Fruit fly (Drosophila melanogaster): ENCODE results near the gene Lip4.

Gene Lip4

dm6 chr2L:10526953-10527584, at the start of gene Lip4 (continued):
- TF ChIP-seq CG14667 (GFP tag; IDR thresholded peaks at IDR 0.05), result no peak; the same call in 1 of the 2 replicates
- peak; percentile 82 for TF ChIP-seq CG14014 (GFP tag; IDR thresholded peaks at IDR 0.05)
- TF ChIP-seq lab (GFP tag; optimal IDR thresholded peaks at IDR 0.05), result peak; percentile 81
- TF ChIP-seq Hmr (GFP tag; optimal IDR thresholded peaks at IDR 0.05), result peak; percentile 82
- peak; percentile 86 for TF ChIP-seq CG9727 (GFP tag; optimal IDR thresholded peaks at IDR 0.05)
- peak; percentile 90 for TF ChIP-seq Med (GFP tag)
- no peak for TF ChIP-seq BEAF-32 (GFP tag; optimal IDR thresholded peaks at IDR 0.05)
- TF ChIP-seq CG3407 (GFP tag; optimal IDR thresholded peaks at IDR 0.05), result peak; percentile 18
- TF ChIP-seq CG13624 (GFP tag; optimal IDR thresholded peaks at IDR 0.05), result peak; percentile 40
- peak; percentile 76 for TF ChIP-seq CG10366 (GFP tag; IDR thresholded peaks at IDR 0.05)
- peak; percentile 8 for TF ChIP-seq CG6854 (GFP tag; optimal IDR thresholded peaks at IDR 0.05)
- TF ChIP-seq sna (GFP tag; IDR thresholded peaks at IDR 0.05; ENCODE audit: partially characterized antibody), result no peak
- no peak for TF ChIP-seq CG3065 (GFP tag; optimal IDR thresholded peaks at IDR 0.05)
- no peak for TF ChIP-seq ftz-f1 (GFP tag; optimal IDR thresholded peaks at IDR 0.05)
- TF ChIP-seq CG11093 (GFP tag; IDR thresholded peaks at IDR 0.05), result 0 out of 3 replicates have a peak, but pooled peaks have one; percentile 50
- no peak for TF ChIP-seq TFAM (GFP tag; optimal IDR thresholded peaks at IDR 0.05)
- TF ChIP-seq sug (tag; optimal IDR thresholded peaks at IDR 0.05), result peak; percentile 39
- TF ChIP-seq Chrac-16 (GFP tag; optimal IDR thresholded peaks at IDR 0.05), result peak; percentile 50
- TF ChIP-seq Gug (GFP tag; IDR thresholded peaks at IDR 0.05), result peak; percentile 24; the same call in 1 of the 4 replicates
- no peak; the same call in 1 of the 2 replicates for TF ChIP-seq Taf1 (GFP tag; IDR thresholded peaks at IDR 0.05)
- peak; percentile 74 for TF ChIP-seq CG10979 (tag; optimal IDR thresholded peaks at IDR 0.05)
- no peak for TF ChIP-seq CG17186 (GFP tag; optimal IDR thresholded peaks at IDR 0.05)
- peak; percentile 83 for TF ChIP-seq slbo (GFP tag; IDR thresholded peaks at IDR 0.05)
- TF ChIP-seq CG8359 (GFP tag; optimal IDR thresholded peaks at IDR 0.05; ENCODE audit: borderline replicate concordance), result peak; percentile 28
- TF ChIP-seq crp (GFP tag; optimal IDR thresholded peaks at IDR 0.05), result peak in 1 of 2 experiments; percentile 11
- peak; percentile 85 for TF ChIP-seq tgo (GFP tag; IDR thresholded peaks at IDR 0.05)
- no peak for TF ChIP-seq CG10543 (GFP tag; optimal IDR thresholded peaks at IDR 0.05)
- no peak for TF ChIP-seq dati (GFP tag; IDR thresholded peaks at IDR 0.05)
- TF ChIP-seq zf30C (GFP tag; optimal IDR thresholded peaks at IDR 0.05), result peak; percentile 22
- TF ChIP-seq CG9437 (GFP tag; optimal IDR thresholded peaks at IDR 0.05), result peak; percentile 69
- peak; percentile 59 for TF ChIP-seq CG18476 (GFP tag; optimal IDR thresholded peaks at IDR 0.05)
- no peak for TF ChIP-seq zen2 (GFP tag; IDR thresholded peaks at IDR 0.05; ENCODE audit: partially characterized antibody)
- peak; percentile 25 for TF ChIP-seq mam (GFP tag; optimal IDR thresholded peaks at IDR 0.05)
- peak; percentile 41 for TF ChIP-seq CG4617 (GFP tag; optimal IDR thresholded peaks at IDR 0.05; ENCODE audit: borderline replicate concordance)
- peak; percentile 85 for TF ChIP-seq dysf (GFP tag; IDR thresholded peaks at IDR 0.05)
- TF ChIP-seq grn (GFP tag; optimal IDR thresholded peaks at IDR 0.05), result no peak
- peak; percentile 43 for TF ChIP-seq CHES-1-like (GFP tag; optimal IDR thresholded peaks at IDR 0.05)
- peak; percentile 8 for TF ChIP-seq tx (GFP tag; optimal IDR thresholded peaks at IDR 0.05)
- TF ChIP-seq ham (GFP tag; IDR thresholded peaks at IDR 0.05), result no peak
- no peak for TF ChIP-seq MTF-1 (GFP tag; optimal IDR thresholded peaks at IDR 0.05; ENCODE audit: borderline replicate concordance)
- TF ChIP-seq CG9817 (tag; optimal IDR thresholded peaks at IDR 0.05), result peak; percentile 61
- TF ChIP-seq MBD-R2 (GFP tag; IDR thresholded peaks at IDR 0.05), result peak; percentile 45; the same call in 1 of the 2 replicates
- peak; percentile 35; the same call in 1 of the 2 replicates for TF ChIP-seq Oaz (GFP tag; IDR thresholded peaks at IDR 0.05)
- 0 out of 2 replicates have a peak, but pooled peaks have one; percentile 14 for TF ChIP-seq Poxn (GFP tag; IDR thresholded peaks at IDR 0.05)
- no peak for TF ChIP-seq CG4707 (GFP tag; optimal IDR thresholded peaks at IDR 0.05)
- peak; percentile 72 for TF ChIP-seq ara (GFP tag; IDR thresholded peaks at IDR 0.05)
- TF ChIP-seq Atf-2 (GFP tag; optimal IDR thresholded peaks at IDR 0.05), result peak; percentile 14
- TF ChIP-seq NFAT (GFP tag; IDR thresholded peaks at IDR 0.05), result peak; percentile 44; the same call in 1 of the 2 replicates
- TF ChIP-seq croc (GFP tag; conservative IDR thresholded peaks at IDR 0.05), result peak; percentile 43; the same call in 2 of the 3 replicates
